Worm (Caenorhabditis elegans) whole organism, midembryonic: ENCODE measurements around the gene srab-1.

ENCODE experiments used
- klf-2 ChIP-seq: fragments of 200-800 bp; sonication (Bioruptor generic); conservative IDR thresholded peaks from 2 replicates; pipeline ENCODE4 v1.3.6; 2022; ENCODE audit warnings: missing genetic modification reagents, missing genetic modification characterization, missing compliant biosample characterization
- ref-1 ChIP-seq: fragments of 200-800 bp; sonication (Bioruptor generic); conservative IDR thresholded peaks from 2 replicates; pipeline ENCODE4 v1.3.6; 2022; ENCODE audit warnings: missing genetic modification reagents, missing genetic modification characterization, missing compliant biosample characterization

ce11 chrV:5143785-5144184 is 41.9 kb upstream of the srab-1 start, which contains the start of gene srh-129:
- TF ChIP-seq ref-1 (GFP tag; lab: Robert Waterston, UW) = no peak
- no peak for TF ChIP-seq klf-2 (GFP tag; lab: Robert Waterston, UW)
